Worm (Caenorhabditis elegans): ENCODE data around the gene R05C11.4.

The R05C11.4 gene

DNA sequence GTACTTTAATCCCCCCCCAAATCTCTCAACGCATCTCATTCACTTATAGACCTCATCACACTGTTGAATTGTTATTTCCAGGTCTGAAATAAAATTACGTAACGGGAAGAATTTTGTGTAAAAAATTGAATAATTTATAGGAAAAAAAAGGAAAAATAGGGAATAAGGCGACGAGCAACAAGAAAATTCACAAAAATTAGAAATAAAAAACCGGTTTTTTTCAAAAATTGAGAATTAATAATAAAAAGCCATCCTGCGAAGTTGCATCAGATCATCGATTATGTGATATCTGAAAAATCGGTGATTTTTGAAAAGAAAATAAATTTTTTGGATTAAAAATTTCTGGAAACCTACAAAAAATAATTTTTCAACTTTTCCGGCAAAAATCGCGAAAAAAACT is 42.4 kb upstream of the R05C11.4 start (continued):
- no peak for TF ChIP-seq attf-6 (GFP tag; IDR thresholded peaks at IDR 0.05)
- no peak for TF ChIP-seq hlh-26 (GFP tag; conservative IDR thresholded peaks at IDR 0.05)
- TF ChIP-seq ceh-100 (GFP tag; IDR thresholded peaks at IDR 0.05) = no peak
- no peak for TF ChIP-seq chd-7 (tag; optimal IDR thresholded peaks at IDR 0.05)
- TF ChIP-seq ets-4 (GFP tag; optimal IDR thresholded peaks at IDR 0.05) = no peak
- TF ChIP-seq ztf-25 (GFP tag; IDR thresholded peaks at IDR 0.05) = no peak

DNA sequence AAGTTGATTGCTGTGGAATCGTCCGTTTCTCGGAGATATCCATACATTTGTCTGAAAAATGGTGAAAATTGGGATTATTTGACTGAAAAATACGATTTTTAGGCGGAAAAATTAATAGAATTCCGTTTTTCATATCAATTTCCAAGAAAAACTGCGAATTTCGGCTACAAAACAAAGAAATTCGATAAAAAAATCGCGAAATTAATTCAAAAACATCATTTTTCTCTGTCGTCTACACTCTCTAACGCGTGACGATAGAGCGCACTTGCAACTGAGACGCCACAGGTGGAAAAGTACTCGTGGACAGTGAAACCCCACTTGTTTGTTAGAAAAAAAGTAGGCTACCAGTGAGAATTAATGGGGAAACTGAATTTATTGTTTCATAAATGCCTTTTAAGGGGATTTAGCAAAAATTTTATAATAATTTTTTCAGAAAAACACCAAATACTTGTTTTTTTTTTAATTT is 18.3 kb upstream of the R05C11.4 start, which contains the start of gene cpsf-1:
Gene cpsf-1 (minus strand): TSS at position 51 of the 466 bp plus-strand sequence.
- peak; percentile 99 for TF ChIP-seq hmg-1.2 (GFP tag; IDR thresholded peaks at IDR 0.05)
- TF ChIP-seq D2030.7 (GFP tag; IDR thresholded peaks at IDR 0.05) = peak; percentile 68
- TF ChIP-seq dpl-1 (GFP tag; optimal IDR thresholded peaks at IDR 0.05) = peak; percentile 42
- peak; percentile 63; the same call in 1 of the 2 replicates for TF ChIP-seq lir-1 (GFP tag; conservative IDR thresholded peaks at IDR 0.05)
- TF ChIP-seq madf-6 (GFP tag; IDR thresholded peaks at IDR 0.05) = peak; percentile 50; the same call in 1 of the 2 replicates
- TF ChIP-seq lsy-27 (tag; optimal IDR thresholded peaks at IDR 0.05; ENCODE audit: borderline replicate concordance, insufficient read depth) = no peak
- TF ChIP-seq lin-54 (GFP tag; optimal IDR thresholded peaks at IDR 0.05) = peak; percentile 80
- no peak for TF ChIP-seq ceh-40 (GFP tag; IDR thresholded peaks at IDR 0.05)
- peak; percentile 33 for TF ChIP-seq ztf-18 (tag; optimal IDR thresholded peaks at IDR 0.05)
- TF ChIP-seq mcd-1 (GFP tag; IDR thresholded peaks at IDR 0.05) = peak; percentile 97
- TF ChIP-seq efl-1 (GFP tag; optimal IDR thresholded peaks at IDR 0.05) = peak; percentile 23
- TF ChIP-seq athp-1 (tag; optimal IDR thresholded peaks at IDR 0.05) = peak; percentile 78
- TF ChIP-seq madf-10 (tag; optimal IDR thresholded peaks at IDR 0.05) = peak; percentile 52
- TF ChIP-seq lin-35 (GFP tag; optimal IDR thresholded peaks at IDR 0.05) = peak in 1 of 3 experiments; percentile 74
- TF ChIP-seq K11D2.4 (GFP tag; IDR thresholded peaks at IDR 0.05) = peak; percentile 34; the same call in 1 of the 2 replicates
- peak; percentile 73; the same call in 1 of the 2 replicates for TF ChIP-seq aptf-2 (GFP tag; conservative IDR thresholded peaks at IDR 0.05)
- peak; percentile 65 for TF ChIP-seq F33H1.4 (GFP tag; IDR thresholded peaks at IDR 0.05)
- TF ChIP-seq attf-6 (GFP tag; IDR thresholded peaks at IDR 0.05) = no peak
- no peak for TF ChIP-seq ztf-3 (GFP tag; optimal IDR thresholded peaks at IDR 0.05)
- TF ChIP-seq bed-2 (GFP tag; IDR thresholded peaks at IDR 0.05) = 0 out of 2 replicates have a peak, but pooled peaks have one; percentile 38
- 0 out of 2 replicates have a peak, but pooled peaks have one; percentile 48 for TF ChIP-seq let-526 (GFP tag; IDR thresholded peaks at IDR 0.05)
- TF ChIP-seq unc-130 (GFP tag; optimal IDR thresholded peaks at IDR 0.05) = peak; percentile 43
- peak; percentile 65; the same call in 1 of the 2 replicates for TF ChIP-seq ztf-25 (GFP tag; IDR thresholded peaks at IDR 0.05)
- peak; percentile 57; the same call in 1 of the 2 replicates for TF ChIP-seq ceh-91 (GFP tag; IDR thresholded peaks at IDR 0.05)
- peak; percentile 28 for TF ChIP-seq K12H6.12 (tag; optimal IDR thresholded peaks at IDR 0.05)
- TF ChIP-seq ceh-100 (GFP tag; IDR thresholded peaks at IDR 0.05) = peak; percentile 98
- TF ChIP-seq nhr-179 (tag; optimal IDR thresholded peaks at IDR 0.05) = no peak
- no peak for TF ChIP-seq F57C9.4 (tag; optimal IDR thresholded peaks at IDR 0.05)
- no peak for TF ChIP-seq pha-4 (tag; optimal IDR thresholded peaks at IDR 0.05)
- TF ChIP-seq attf-5 (GFP tag; optimal IDR thresholded peaks at IDR 0.05) = peak; percentile 96
- peak; percentile 79 for TF ChIP-seq rcor-1 (GFP tag; IDR thresholded peaks at IDR 0.05)
- TF ChIP-seq akir-1 (GFP tag; optimal IDR thresholded peaks at IDR 0.05) = no peak
- peak; percentile 22; the same call in 1 of the 2 replicates for TF ChIP-seq B0019.2 (GFP tag; conservative IDR thresholded peaks at IDR 0.05)
- TF ChIP-seq B0336.3 (GFP tag; IDR thresholded peaks at IDR 0.05) = no peak
- TF ChIP-seq F23B12.7 (tag; optimal IDR thresholded peaks at IDR 0.05; ENCODE audit: insufficient read depth) = peak; percentile 82
- TF ChIP-seq F55B11.4 (tag; optimal IDR thresholded peaks at IDR 0.05; ENCODE audit: borderline replicate concordance, insufficient read depth) = no peak
- peak; percentile 56 for TF ChIP-seq lsl-1 (GFP tag; optimal IDR thresholded peaks at IDR 0.05)
- TF ChIP-seq C17E4.6 (GFP tag; IDR thresholded peaks at IDR 0.05) = no peak
- peak; percentile 52; the same call in 1 of the 2 replicates for TF ChIP-seq attf-3 (GFP tag; conservative IDR thresholded peaks at IDR 0.05)
- TF ChIP-seq F49E8.2 (tag; optimal IDR thresholded peaks at IDR 0.05; ENCODE audit: insufficient read depth) = peak; percentile 68
